Worm (Caenorhabditis elegans) whole organism, L4 larva: Measurements from ENCODE around the gene srab-13.

Source experiments
- ama-1 ChIP-seq: fragments of 150-350 bp; optimal IDR thresholded peaks from 2 replicates; lab custom pipeline; 2014; ENCODE audit warnings: inconsistent platforms, mixed read lengths
- fos-1 ChIP-seq: fragments of 150-350 bp; optimal IDR thresholded peaks from 2 replicates; lab custom pipeline; 2014; ENCODE audit warnings: missing biosample characterization, missing genetic modification characterization
- lim-7 ChIP-seq: fragments of 200-800 bp; sonication (Bioruptor generic); IDR thresholded peaks from 2 replicates; pipeline ENCODE4 v1.3.6; 2022; ENCODE audit warnings: missing genetic modification characterization, missing compliant biosample characterization

ce11 chrV:2035545-2035944 lies 7.9 kb upstream of the srab-13 start, which contains the start of gene srab-23:
- TF ChIP-seq ama-1 (no peak), lim-7 (GFP tag; lab: Robert Waterston, UW) (no peak), fos-1 (tag; lab: Kevin White, UChicago) (no peak)
